Fruit fly (Drosophila melanogaster) whole organism, adult: ENCODE measurements around the gene CG32271.
A peak's percentile ranks its signal among the peaks of the same experiment; 100 is the strongest.

ENCODE experiments used
- CG11617 ChIP-seq: fragments of 200-800 bp; sonication (Bioruptor generic); optimal IDR thresholded peaks from 2 replicates; lab custom pipeline; 2017; ENCODE audit warnings: mild to moderate bottlenecking, missing biosample characterization, missing genetic modification reagents, missing genetic modification characterization
- CG12768 ChIP-seq: fragments of 200-800 bp; sonication (Bioruptor generic); optimal IDR thresholded peaks from 2 replicates; lab custom pipeline; 2017; ENCODE audit warnings: missing biosample characterization, missing genetic modification characterization, mild to moderate bottlenecking, moderate library complexity, missing genetic modification reagents
- CG14711 ChIP-seq: fragments of 200-800 bp; sonication (Bioruptor generic); optimal IDR thresholded peaks from 2 replicates; lab custom pipeline; 2018; ENCODE audit warnings: missing biosample characterization, mild to moderate bottlenecking, missing genetic modification characterization, moderate library complexity
- CG1620 ChIP-seq: fragments of 200-800 bp; sonication (Bioruptor generic); optimal IDR thresholded peaks from 2 replicates; lab custom pipeline; 2016; ENCODE audit warnings: missing biosample characterization, missing genetic modification characterization
- CG33017 ChIP-seq: fragments of 200-800 bp; sonication (Bioruptor generic); optimal IDR thresholded peaks from 2 replicates; lab custom pipeline; 2018; ENCODE audit warnings: missing biosample characterization, mild to moderate bottlenecking, missing genetic modification characterization, moderate library complexity
- CG5204 ChIP-seq: fragments of 200-800 bp; sonication (Bioruptor generic); optimal IDR thresholded peaks from 2 replicates; lab custom pipeline; 2016; ENCODE audit warnings: missing biosample characterization, missing genetic modification characterization
- CG7045 ChIP-seq: fragments of 200-800 bp; sonication (Bioruptor generic); optimal IDR thresholded peaks from 2 replicates; lab custom pipeline; 2017; ENCODE audit warnings: missing biosample characterization, mild to moderate bottlenecking, missing genetic modification characterization
- CG7101 ChIP-seq: fragments of 200-800 bp; sonication (Bioruptor generic); optimal IDR thresholded peaks from 2 replicates; lab custom pipeline; 2018; ENCODE audit warnings: missing biosample characterization, mild to moderate bottlenecking, missing genetic modification characterization, moderate library complexity
- Clk ChIP-seq: fragments of 200-800 bp; sonication (Bioruptor generic); optimal IDR thresholded peaks from 2 replicates; lab custom pipeline; 2017; ENCODE audit warnings: missing biosample characterization, missing genetic modification characterization
- Crg-1 ChIP-seq: fragments of 200-800 bp; sonication (Bioruptor generic); optimal IDR thresholded peaks from 2 replicates; lab custom pipeline; 2016; ENCODE audit warnings: missing biosample characterization, missing genetic modification characterization
- Hr96 ChIP-seq: fragments of 200-800 bp; sonication (Bioruptor generic); optimal IDR thresholded peaks from 2 replicates; lab custom pipeline; 2016; ENCODE audit warnings: missing biosample characterization, missing genetic modification characterization
- Mnt ChIP-seq: fragments of 200-800 bp; sonication (Bioruptor generic); optimal IDR thresholded peaks from 2 replicates; lab custom pipeline; 2016; ENCODE audit warnings: missing biosample characterization, mild to moderate bottlenecking, missing genetic modification characterization
- bab1 ChIP-seq: fragments of 200-800 bp; sonication (Bioruptor generic); optimal IDR thresholded peaks from 3 replicates; lab custom pipeline; 2019; ENCODE audit warnings: missing biosample characterization, mild to moderate bottlenecking, missing genetic modification characterization, moderate library complexity
- cic ChIP-seq: fragments of 200-800 bp; sonication (Bioruptor generic); optimal IDR thresholded peaks from 2 replicates; lab custom pipeline; 2017; ENCODE audit warnings: missing biosample characterization, mild to moderate bottlenecking, missing genetic modification characterization, moderate library complexity
- cnc ChIP-seq, 2 experiments: fragments of >200 bp; optimal IDR thresholded peaks; 2 replicates each; lab custom pipeline; 2017
- kay ChIP-seq: fragments of 200-800 bp; sonication (Bioruptor generic); peaks from one replicate; lab custom pipeline; 2016; ENCODE audit warnings: missing biosample characterization, missing genetic modification characterization, borderline replicate concordance
- ovo ChIP-seq: fragments of 200-800 bp; sonication (Bioruptor generic); optimal IDR thresholded peaks from 2 replicates; lab custom pipeline; 2016; ENCODE audit warnings: missing biosample characterization, missing genetic modification characterization
- pad ChIP-seq: fragments of 200-800 bp; sonication (Bioruptor generic); optimal IDR thresholded peaks from 3 replicates; lab custom pipeline; 2017; ENCODE audit warnings: missing biosample characterization, missing genetic modification characterization, mild to moderate bottlenecking, moderate library complexity, missing genetic modification reagents
- tj ChIP-seq: fragments of 200-800 bp; sonication (Bioruptor generic); optimal IDR thresholded peaks from 3 replicates; lab custom pipeline; 2017; ENCODE audit warnings: missing biosample characterization, mild to moderate bottlenecking, missing genetic modification characterization, moderate library complexity
- toe ChIP-seq: fragments of 200-800 bp; sonication (Bioruptor generic); optimal IDR thresholded peaks from 2 replicates; lab custom pipeline; 2016; ENCODE audit warnings: missing biosample characterization, missing genetic modification characterization

CG32271 gene

dm6 chr3L:3203062-3203461, at the start of gene CG32271:
TSS of gene CG32271 (minus strand) at chr3L:3203162.
- TF ChIP-seq CG5204 (GFP tag; lab: Kevin White, UChicago) (no peak), CG11617 (no peak), CG33017 (no peak), Clk (GFP tag; lab: Kevin White, UChicago) (no peak), CG14711 (tag; lab: Kevin White, UChicago) (no peak), Crg-1 (GFP tag; lab: Kevin White, UChicago) (no peak), tj (no peak)

- TF ChIP-seq kay (GFP tag; lab: Kevin White, UChicago): peak; percentile 1
- TF ChIP-seq CG5204 (GFP tag; lab: Kevin White, UChicago): no peak
Observed at dm6 chr3L:3251659-3252490, 48.9 kb upstream of the CG32271 start.

DNA sequence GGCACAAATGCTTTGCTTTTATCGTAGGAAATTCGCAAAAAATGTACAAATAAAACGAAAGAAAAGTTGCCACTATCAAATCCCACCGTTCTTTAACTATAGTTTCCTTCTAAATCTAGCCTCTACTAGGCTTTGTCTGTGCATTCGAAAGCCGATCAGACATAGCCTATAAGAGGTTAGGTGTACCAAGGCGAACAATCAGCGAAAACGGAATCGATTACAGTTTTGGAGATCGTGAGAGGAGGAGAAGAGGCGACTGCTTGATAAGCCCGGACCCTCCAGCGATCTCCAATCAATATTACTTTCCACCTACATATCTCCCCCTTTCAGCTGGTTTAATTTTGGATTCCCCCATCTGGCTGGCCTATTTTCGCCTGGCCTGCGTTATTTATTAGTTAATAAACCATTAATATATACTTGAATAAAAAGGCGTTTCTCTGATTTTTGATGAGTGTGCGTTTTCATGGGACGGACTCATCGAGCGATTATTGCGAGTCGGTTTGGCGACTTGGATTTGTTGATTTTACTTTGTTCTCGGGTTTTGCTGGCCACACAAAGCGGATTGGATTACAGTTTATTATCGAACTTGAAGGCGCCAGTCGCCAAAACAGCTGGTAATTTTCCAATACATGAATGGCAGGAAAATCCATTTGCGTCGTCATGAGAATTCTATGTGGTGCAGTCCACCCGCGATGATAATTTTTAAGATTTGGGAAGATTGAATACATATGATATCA, 48.1 kb upstream of the CG32271 start:
- TF ChIP-seq pad (GFP tag; lab: Kevin White, UChicago) (peak; percentile 95), ovo (no peak), CG5204 (GFP tag; lab: Kevin White, UChicago) (no peak), cnc (optimal IDR thresholded peaks at IDR 0.05; lab: Kevin White, UChicago) (peak in 1 of 2 experiments; percentile 15), tj (peak; percentile 84)

DNA sequence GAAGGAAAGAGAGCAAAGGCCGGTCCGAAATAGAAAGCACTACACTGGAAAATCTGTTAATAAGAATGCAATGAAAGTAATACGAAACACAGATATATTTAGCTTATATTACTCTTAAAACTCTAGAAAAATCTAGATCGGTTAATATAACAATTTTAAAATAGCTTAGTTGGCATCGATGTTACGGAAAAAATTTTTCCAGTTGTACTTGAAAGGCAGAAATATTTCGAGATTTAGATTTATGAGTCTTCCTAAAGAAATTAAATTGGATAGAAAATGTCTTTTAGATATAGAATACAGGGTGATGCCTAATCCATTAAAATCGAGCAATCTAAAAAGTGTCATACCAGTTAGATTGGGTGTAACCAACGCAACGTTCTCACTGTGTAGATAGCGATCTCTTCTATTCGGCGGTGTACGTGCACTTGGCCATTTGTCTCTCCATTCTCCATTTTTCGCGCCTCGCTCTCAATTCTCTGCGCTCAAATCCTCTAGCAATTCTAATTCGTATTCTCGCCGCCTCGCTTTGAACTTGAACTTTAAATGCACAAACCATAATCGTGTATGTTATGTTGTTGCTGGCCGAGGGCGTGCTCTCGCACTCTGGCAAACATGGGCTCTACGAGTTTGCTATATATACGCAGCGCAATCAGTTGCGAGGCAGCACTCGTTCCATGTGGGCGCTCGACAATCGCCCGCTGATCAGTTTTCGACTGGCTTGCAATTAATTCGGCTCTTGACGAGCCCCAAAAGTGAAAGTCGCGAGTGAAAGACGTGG, 47.2 kb upstream of the CG32271 start:
- TF ChIP-seq tj (peak; percentile 78), Mnt (GFP tag; lab: Kevin White, UChicago) (peak; percentile 62), CG7045 (GFP tag; lab: Kevin White, UChicago) (peak; percentile 93), cic (peak; percentile 63), CG12768 (peak; percentile 93), pad (GFP tag; lab: Kevin White, UChicago) (peak; percentile 86), CG33017 (peak; percentile 86), Hr96 (GFP tag; lab: Kevin White, UChicago) (peak; percentile 96), ovo (peak; percentile 77), CG7101 (peak; percentile 92), toe (GFP tag; lab: Kevin White, UChicago) (peak; percentile 96), Crg-1 (GFP tag; lab: Kevin White, UChicago) (peak; percentile 81), CG11617 (peak; percentile 98), bab1 (GFP tag; lab: Kevin White, UChicago) (peak; percentile 89), CG1620 (GFP tag; lab: Kevin White, UChicago) (peak; percentile 94), cnc (optimal IDR thresholded peaks at IDR 0.05; lab: Kevin White, UChicago) (no peak), CG5204 (GFP tag; lab: Kevin White, UChicago) (peak; percentile 97), CG14711 (tag; lab: Kevin White, UChicago) (peak; percentile 78), Clk (GFP tag; lab: Kevin White, UChicago) (peak; percentile 87), kay (GFP tag; lab: Kevin White, UChicago) (peak; percentile 85)

DNA sequence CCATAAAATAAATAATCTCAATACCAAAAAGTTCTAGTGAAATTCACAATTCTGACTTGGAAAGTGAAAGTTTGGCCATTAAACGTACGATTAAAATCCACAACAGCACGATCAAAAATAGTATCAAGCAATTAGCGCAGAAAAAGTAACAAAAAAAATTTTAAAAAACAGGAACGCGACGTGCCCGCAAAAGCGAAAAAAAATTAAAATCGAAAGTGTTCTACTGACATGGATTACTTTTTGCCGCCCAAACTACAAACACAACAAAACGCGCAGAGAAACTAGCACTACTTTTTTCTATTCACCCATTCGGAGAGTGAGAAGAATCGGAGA, 46.7 kb upstream of the CG32271 start:
- TF ChIP-seq CG1620 (GFP tag; lab: Kevin White, UChicago) (no peak), Crg-1 (GFP tag; lab: Kevin White, UChicago) (no peak), kay (GFP tag; lab: Kevin White, UChicago) (no peak)

DNA sequence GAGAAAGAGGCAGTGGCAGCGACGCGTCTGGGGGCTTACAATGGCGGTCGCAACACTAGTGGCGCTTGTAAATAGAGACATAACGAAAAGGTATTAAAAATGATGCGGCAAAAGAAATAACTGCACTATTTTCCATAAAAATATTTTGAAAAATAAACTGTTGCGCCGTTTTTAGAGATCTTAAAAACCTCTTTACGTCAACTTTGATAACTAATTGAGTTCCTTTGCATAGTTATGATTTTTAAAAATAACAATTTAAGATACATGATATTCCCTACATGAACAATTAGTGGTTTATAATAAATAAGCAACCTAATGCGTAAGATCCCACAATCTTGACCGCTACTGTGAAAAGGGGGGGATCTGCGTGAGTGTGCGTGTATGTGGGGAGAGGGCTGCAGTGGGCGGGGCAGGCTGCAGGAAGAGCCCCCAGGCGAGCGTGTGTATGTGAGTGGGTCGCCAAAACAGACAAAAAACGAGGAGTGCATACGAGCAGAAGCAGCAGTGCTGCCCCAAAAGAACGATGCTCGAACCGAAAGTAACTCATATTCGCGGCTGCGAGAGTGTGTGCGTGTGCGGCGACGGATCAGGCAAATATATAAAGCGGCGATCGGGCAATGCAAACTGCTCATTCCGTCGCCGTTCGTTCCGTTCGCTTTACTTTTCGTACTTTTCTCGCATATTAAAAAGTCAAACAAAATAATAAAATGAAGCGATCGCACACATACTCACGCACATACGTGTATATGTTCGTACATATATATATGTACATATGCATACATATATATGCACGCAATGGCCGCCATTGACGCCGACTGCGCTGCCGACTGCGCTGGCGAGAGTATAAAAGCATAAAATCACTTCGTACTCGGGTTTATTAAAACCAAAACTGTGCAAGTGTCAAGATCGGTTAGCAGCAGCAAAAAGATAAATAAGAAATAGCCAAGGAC, 46.0 kb upstream of the CG32271 start:
- TF ChIP-seq CG1620 (GFP tag; lab: Kevin White, UChicago): no peak
- TF ChIP-seq CG14711 (tag; lab: Kevin White, UChicago): peak; percentile 10
- TF ChIP-seq Crg-1 (GFP tag; lab: Kevin White, UChicago): no peak
- peak; percentile 1 for TF ChIP-seq CG5204 (GFP tag; lab: Kevin White, UChicago)
- peak; percentile 58 for TF ChIP-seq bab1 (GFP tag; lab: Kevin White, UChicago)
- no peak for TF ChIP-seq CG7045 (GFP tag; lab: Kevin White, UChicago)
- TF ChIP-seq toe (GFP tag; lab: Kevin White, UChicago): no peak
- TF ChIP-seq Clk (GFP tag; lab: Kevin White, UChicago): no peak
- no peak for TF ChIP-seq CG33017
- TF ChIP-seq kay (GFP tag; lab: Kevin White, UChicago): no peak
- TF ChIP-seq Mnt (GFP tag; lab: Kevin White, UChicago): no peak
- peak; percentile 11 for TF ChIP-seq tj
- TF ChIP-seq pad (GFP tag; lab: Kevin White, UChicago): peak; percentile 47
- TF ChIP-seq CG12768: no peak
- TF ChIP-seq cic: no peak
- no peak for TF ChIP-seq ovo
- TF ChIP-seq CG11617: peak; percentile 36
- no peak for TF ChIP-seq cnc (optimal IDR thresholded peaks at IDR 0.05; lab: Kevin White, UChicago)
- TF ChIP-seq CG7101: no peak
- no peak for TF ChIP-seq Hr96 (GFP tag; lab: Kevin White, UChicago)
